Fruit fly (Drosophila melanogaster): Measurements from ENCODE around the gene Phae1.
A peak's percentile ranks its signal among the peaks of the same experiment; 100 is the strongest.

Phae1 gene

DNA sequence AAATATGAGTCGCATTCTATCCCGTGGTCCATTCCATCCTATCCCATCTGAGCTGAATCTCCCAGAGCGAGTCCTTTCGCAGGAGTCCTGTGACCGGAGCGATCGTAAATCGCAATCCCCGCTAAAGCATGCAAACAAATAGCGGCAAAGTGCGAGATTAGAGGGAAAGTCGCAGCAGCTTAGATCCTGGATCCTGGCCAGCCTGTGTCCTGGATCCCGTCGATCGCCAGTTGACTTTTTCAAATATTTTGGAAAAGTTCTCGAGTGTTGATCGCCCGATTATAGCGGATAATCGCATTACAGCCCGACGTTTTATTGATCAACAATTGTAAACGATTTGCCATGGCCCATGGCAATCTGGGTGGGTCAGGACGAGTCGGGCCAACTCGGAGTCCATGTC, 20.1 kb upstream of the Phae1 start:
- no peak for TF ChIP-seq CG7101 (tag; optimal IDR thresholded peaks at IDR 0.05)
- no peak for TF ChIP-seq Mnt (GFP tag; optimal IDR thresholded peaks at IDR 0.05)
- TF ChIP-seq pad (GFP tag; optimal IDR thresholded peaks at IDR 0.05) = no peak
- no peak for TF ChIP-seq CG7045 (GFP tag; optimal IDR thresholded peaks at IDR 0.05)
- TF ChIP-seq CG5204 (GFP tag; optimal IDR thresholded peaks at IDR 0.05) = no peak
- no peak for TF ChIP-seq CG11617 (GFP tag; optimal IDR thresholded peaks at IDR 0.05)

DNA sequence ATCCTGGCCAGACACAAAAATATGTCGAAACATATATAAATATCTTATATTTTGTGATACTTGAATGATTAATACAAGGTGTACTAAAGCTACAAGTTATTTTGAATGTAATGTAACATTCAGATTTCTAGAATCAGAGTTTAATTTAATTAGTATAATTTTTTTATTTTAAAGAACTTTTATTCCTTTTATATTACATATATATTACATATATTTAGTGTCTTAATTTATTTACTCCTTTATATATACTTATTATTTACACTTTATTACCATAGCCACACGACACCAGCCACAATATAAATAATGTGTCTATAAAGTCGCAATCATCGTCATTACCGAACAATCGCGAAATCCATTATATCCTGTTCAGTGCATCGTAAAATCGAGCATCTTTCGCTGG, 17.7 kb upstream of the Phae1 start, which contains the start of gene Pex19:
Gene Pex19, plus strand, starts transcription at position 301 of the 400 bp plus-strand sequence.
- TF ChIP-seq CG5204 (GFP tag; optimal IDR thresholded peaks at IDR 0.05) (no peak), Crg-1 (GFP tag; optimal IDR thresholded peaks at IDR 0.05) (no peak), CG12768 (GFP tag; optimal IDR thresholded peaks at IDR 0.05) (no peak), toe (GFP tag; optimal IDR thresholded peaks at IDR 0.05) (no peak), CG7045 (GFP tag; optimal IDR thresholded peaks at IDR 0.05) (no peak), tj (GFP tag; optimal IDR thresholded peaks at IDR 0.05) (no peak), CG1620 (GFP tag; optimal IDR thresholded peaks at IDR 0.05) (no peak), cnc (optimal IDR thresholded peaks at IDR 0.05) (no peak)

DNA sequence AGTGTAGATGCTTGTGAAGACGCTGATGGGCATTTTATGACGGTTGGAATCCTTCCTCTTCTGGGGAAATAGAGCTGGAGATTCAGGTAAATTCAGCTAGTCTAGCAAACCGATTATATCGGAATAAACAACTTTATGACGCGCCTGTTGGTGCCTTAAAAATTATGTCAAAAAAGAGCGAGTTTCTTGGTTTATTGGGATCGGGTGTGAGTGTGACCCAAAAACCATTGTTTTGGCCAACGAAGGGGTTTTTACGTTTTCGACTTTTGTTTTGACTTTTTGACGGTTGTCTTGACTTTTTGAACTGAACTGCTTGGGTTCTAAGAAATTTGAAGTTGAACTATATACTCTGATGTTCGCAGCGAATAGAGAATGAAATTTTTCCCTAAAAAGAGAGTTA, 17.2 kb upstream of the Phae1 start:
- TF ChIP-seq bab1 (GFP tag; optimal IDR thresholded peaks at IDR 0.05) = no peak
- no peak for TF ChIP-seq CG12768 (GFP tag; optimal IDR thresholded peaks at IDR 0.05)
- TF ChIP-seq ovo (GFP tag; optimal IDR thresholded peaks at IDR 0.05) = no peak
- no peak for TF ChIP-seq CG11617 (GFP tag; optimal IDR thresholded peaks at IDR 0.05)
- no peak for TF ChIP-seq tj (GFP tag; optimal IDR thresholded peaks at IDR 0.05)
- TF ChIP-seq pad (GFP tag; optimal IDR thresholded peaks at IDR 0.05) = no peak
- no peak for TF ChIP-seq Crg-1 (GFP tag; optimal IDR thresholded peaks at IDR 0.05)
- no peak for TF ChIP-seq Clk (GFP tag; optimal IDR thresholded peaks at IDR 0.05)

DNA sequence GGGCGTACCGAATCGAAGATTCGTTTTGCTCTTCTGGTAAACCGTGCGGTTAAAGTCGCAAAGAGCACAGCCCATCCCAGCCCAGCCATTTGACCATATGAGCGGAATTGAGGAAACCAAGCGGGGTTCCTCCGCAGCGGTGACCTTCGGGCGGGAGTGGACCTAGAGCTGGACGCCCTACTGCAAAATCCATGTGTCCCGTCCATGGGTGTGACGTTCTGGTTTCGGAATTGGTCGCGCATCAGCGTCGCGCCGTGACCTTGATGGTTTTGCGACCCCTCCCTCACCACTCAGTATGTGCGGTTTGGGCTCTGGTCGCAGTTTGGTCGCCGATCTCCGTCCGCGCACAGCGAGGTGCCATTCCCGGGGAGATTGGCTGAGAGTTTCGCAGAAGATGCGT, 16.5 kb upstream of the Phae1 start:
- TF ChIP-seq CG7045 (GFP tag; optimal IDR thresholded peaks at IDR 0.05) = no peak
- TF ChIP-seq tj (GFP tag; optimal IDR thresholded peaks at IDR 0.05) = no peak
- no peak for TF ChIP-seq CG14711 (tag; optimal IDR thresholded peaks at IDR 0.05)
- no peak for TF ChIP-seq kay (GFP tag; ENCODE audit: borderline replicate concordance)
- no peak for TF ChIP-seq CG12768 (GFP tag; optimal IDR thresholded peaks at IDR 0.05)
- TF ChIP-seq ovo (GFP tag; optimal IDR thresholded peaks at IDR 0.05) = no peak
- TF ChIP-seq CG7101 (tag; optimal IDR thresholded peaks at IDR 0.05) = no peak
- no peak for TF ChIP-seq CG33017 (tag; optimal IDR thresholded peaks at IDR 0.05)
- TF ChIP-seq Clk (GFP tag; optimal IDR thresholded peaks at IDR 0.05) = no peak
- TF ChIP-seq CG1620 (GFP tag; optimal IDR thresholded peaks at IDR 0.05) = no peak
- TF ChIP-seq cnc (optimal IDR thresholded peaks at IDR 0.05) = no peak

DNA sequence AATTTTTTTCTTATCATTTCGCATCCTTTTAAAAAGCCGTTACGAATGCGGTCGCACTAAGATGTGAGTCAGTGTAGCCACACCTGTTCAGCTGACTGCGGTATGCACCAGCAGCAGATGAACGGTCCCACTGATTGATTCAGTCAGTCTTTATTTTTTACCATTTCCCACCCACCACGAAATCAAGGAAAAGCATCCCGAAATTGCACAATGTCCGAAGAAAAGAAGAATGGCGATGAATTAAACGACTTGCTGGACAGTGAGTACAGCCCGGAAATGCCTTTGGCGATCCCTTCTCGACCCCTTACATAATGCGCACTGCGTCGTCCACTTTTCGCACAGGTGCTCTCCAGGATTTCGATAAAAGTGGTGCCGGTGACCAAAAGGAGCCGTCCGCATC, 15.6 kb upstream of the Phae1 start:
- no peak for TF ChIP-seq CG1620 (GFP tag; optimal IDR thresholded peaks at IDR 0.05)
- no peak for TF ChIP-seq Crg-1 (GFP tag; optimal IDR thresholded peaks at IDR 0.05)
- no peak for TF ChIP-seq Clk (GFP tag; optimal IDR thresholded peaks at IDR 0.05)
- TF ChIP-seq Mnt (GFP tag; optimal IDR thresholded peaks at IDR 0.05) = peak; percentile 33
- peak; percentile 44 for TF ChIP-seq bab1 (GFP tag; optimal IDR thresholded peaks at IDR 0.05)

DNA sequence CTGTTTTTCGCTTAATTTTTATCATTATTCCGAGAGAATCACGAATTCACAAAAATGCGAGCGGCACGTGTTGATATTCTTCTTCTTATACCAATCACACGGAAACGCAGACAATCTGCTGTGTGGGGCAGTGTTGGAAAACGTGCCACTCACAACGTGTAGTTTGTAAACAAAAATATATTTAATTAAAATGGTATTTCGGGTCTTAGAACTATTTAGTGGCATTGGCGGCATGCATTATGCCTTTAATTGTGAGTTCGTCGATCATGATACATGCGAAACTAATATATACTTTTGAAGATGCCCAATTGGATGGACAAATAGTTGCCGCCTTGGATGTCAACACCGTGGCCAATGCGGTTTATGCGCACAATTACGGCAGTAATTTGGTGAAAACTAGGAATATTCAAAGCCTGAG, 12.8 kb upstream of the Phae1 start, which contains the start of the genes CG6712 and Mt2:
Gene CG6712, minus strand, starts transcription at position 116 of the 418 bp plus-strand sequence.
Gene Mt2, plus strand, starts transcription at position 130 of the 418 bp plus-strand sequence.
- TF ChIP-seq CG1620 (GFP tag; optimal IDR thresholded peaks at IDR 0.05) (no peak), kay (GFP tag; ENCODE audit: borderline replicate concordance) (no peak), CG11617 (GFP tag; optimal IDR thresholded peaks at IDR 0.05) (no peak), CG33017 (tag; optimal IDR thresholded peaks at IDR 0.05) (no peak), tj (GFP tag; optimal IDR thresholded peaks at IDR 0.05) (no peak), Clk (GFP tag; optimal IDR thresholded peaks at IDR 0.05) (no peak), CG12768 (GFP tag; optimal IDR thresholded peaks at IDR 0.05) (peak; percentile 2), CG14711 (tag; optimal IDR thresholded peaks at IDR 0.05) (no peak), Hr96 (GFP tag; optimal IDR thresholded peaks at IDR 0.05) (no peak), Mnt (GFP tag; optimal IDR thresholded peaks at IDR 0.05) (peak; percentile 99), CG7101 (tag; optimal IDR thresholded peaks at IDR 0.05) (peak; percentile 31), toe (GFP tag; optimal IDR thresholded peaks at IDR 0.05) (no peak), cic (GFP tag; optimal IDR thresholded peaks at IDR 0.05) (peak; percentile 11), Crg-1 (GFP tag; optimal IDR thresholded peaks at IDR 0.05) (peak; percentile 28), ovo (GFP tag; optimal IDR thresholded peaks at IDR 0.05) (no peak), bab1 (GFP tag; optimal IDR thresholded peaks at IDR 0.05) (peak; percentile 1), pad (GFP tag; optimal IDR thresholded peaks at IDR 0.05) (peak; percentile 19), CG5204 (GFP tag; optimal IDR thresholded peaks at IDR 0.05) (no peak), CG7045 (GFP tag; optimal IDR thresholded peaks at IDR 0.05) (no peak), cnc (optimal IDR thresholded peaks at IDR 0.05) (no peak)

DNA sequence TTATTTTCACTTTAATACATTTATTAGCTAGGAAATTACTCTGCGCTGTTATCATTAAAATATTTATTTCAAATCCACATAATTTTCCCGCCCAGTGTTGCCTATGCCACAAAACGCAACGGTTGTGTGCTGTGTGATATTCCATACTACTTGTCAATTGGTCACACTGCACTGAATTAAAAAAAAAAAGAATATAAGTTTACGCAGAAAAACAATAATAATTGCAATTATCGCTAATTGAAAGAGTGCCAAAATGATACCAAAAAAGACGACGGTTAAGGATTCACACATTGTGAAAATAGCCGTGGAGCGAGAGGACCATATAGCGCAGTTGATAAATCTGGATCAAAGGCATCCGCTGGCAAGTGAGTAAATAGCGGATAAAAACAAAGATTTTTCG, 11.5 kb upstream of the Phae1 start, which contains the start of gene Ced-12:
Gene Ced-12, plus strand, starts transcription at position 141 of the 400 bp plus-strand sequence.
- TF ChIP-seq CG14711 (tag; optimal IDR thresholded peaks at IDR 0.05) = peak; percentile 10
- no peak for TF ChIP-seq pad (GFP tag; optimal IDR thresholded peaks at IDR 0.05)
- TF ChIP-seq cic (GFP tag; optimal IDR thresholded peaks at IDR 0.05) = no peak
- TF ChIP-seq CG11617 (GFP tag; optimal IDR thresholded peaks at IDR 0.05) = peak; percentile 26
- TF ChIP-seq bab1 (GFP tag; optimal IDR thresholded peaks at IDR 0.05) = peak; percentile 26
